Worm (Caenorhabditis elegans) whole organism, L4 larva: ENCODE results near the gene C24F3.2.

Experiments
- D1046.2 ChIP-seq: fragments of 200-800 bp; sonication (Bioruptor generic); IDR thresholded peaks from 2 replicates; pipeline ENCODE4 v1.3.6; 2022; ENCODE audit warnings: missing genetic modification characterization, missing compliant biosample characterization
- F26F4.8 ChIP-seq: fragments of 200-800 bp; sonication (Bioruptor generic); conservative IDR thresholded peaks from 2 replicates; pipeline ENCODE4 v1.3.6; 2022; ENCODE audit warnings: missing genetic modification characterization, missing compliant biosample characterization
- R02D3.7 ChIP-seq: fragments of 150-350 bp; sonication (generic microtip); optimal IDR thresholded peaks from 3 replicates; lab custom pipeline; 2014; ENCODE audit warnings: missing biosample characterization, missing genetic modification characterization
- T26A8.4 ChIP-seq: fragments of 200-800 bp; sonication (Bioruptor generic); IDR thresholded peaks from 2 replicates; pipeline ENCODE4 v1.3.6; 2022; ENCODE audit warnings: missing genetic modification characterization, missing compliant biosample characterization
- Y48G9A.11 ChIP-seq: fragments of 200-800 bp; sonication (Bioruptor generic); IDR thresholded peaks from 2 replicates; pipeline ENCODE4 v1.3.6; 2022; ENCODE audit warnings: missing genetic modification reagents, missing genetic modification characterization, missing compliant biosample characterization
- aha-1 ChIP-seq: fragments of 150-350 bp; peaks from one replicate; lab custom pipeline; 2014; ENCODE audit warnings: missing biosample characterization, missing genetic modification characterization
- aly-2 ChIP-seq: sonication (generic microtip); optimal IDR thresholded peaks from 2 replicates; lab custom pipeline; 2018; ENCODE audit warnings: missing biosample characterization, missing genetic modification characterization
- ceh-28 ChIP-seq: fragments of 150-350 bp; optimal IDR thresholded peaks from 2 replicates; lab custom pipeline; 2014; ENCODE audit warnings: missing biosample characterization, missing genetic modification reagents, missing genetic modification characterization
- cey-2 ChIP-seq: sonication (generic microtip); optimal IDR thresholded peaks from 3 replicates; lab custom pipeline; 2017; ENCODE audit warnings: missing genetic modification characterization, mild to moderate bottlenecking, missing compliant biosample characterization, antibody characterized with exemption, borderline replicate concordance; ENCODE audit not compliant: insufficient read depth
- daf-8 ChIP-seq: fragments of 200-800 bp; sonication (Bioruptor generic); IDR thresholded peaks from 2 replicates; pipeline ENCODE4 v1.3.6; 2022; ENCODE audit warnings: missing genetic modification characterization, missing compliant biosample characterization
- dmd-6 ChIP-seq: fragments of 200-800 bp; sonication (Bioruptor generic); IDR thresholded peaks from 2 replicates; pipeline ENCODE4 v1.3.6; 2022; ENCODE audit warnings: missing genetic modification reagents, missing genetic modification characterization, missing compliant biosample characterization
- dmd-8 ChIP-seq: fragments of 200-800 bp; sonication (Bioruptor generic); IDR thresholded peaks from 2 replicates; pipeline ENCODE4 v1.3.6; 2022; ENCODE audit warnings: missing genetic modification characterization, missing compliant biosample characterization
- dmd-9 ChIP-seq: fragments of 200-800 bp; sonication (Bioruptor generic); IDR thresholded peaks from 2 replicates; pipeline ENCODE4 v1.3.6; 2022; ENCODE audit warnings: missing genetic modification reagents, missing genetic modification characterization, missing compliant biosample characterization
- lim-7 ChIP-seq: fragments of 200-800 bp; sonication (Bioruptor generic); IDR thresholded peaks from 2 replicates; pipeline ENCODE4 v1.3.6; 2022; ENCODE audit warnings: missing genetic modification characterization, missing compliant biosample characterization
- lin-13 ChIP-seq: fragments of 150-350 bp; optimal IDR thresholded peaks from 2 replicates; lab custom pipeline; 2014; ENCODE audit warnings: missing biosample characterization, missing genetic modification reagents, missing genetic modification characterization
- lin-29 ChIP-seq: fragments of 200-800 bp; sonication (Bioruptor generic); IDR thresholded peaks from 2 replicates; pipeline ENCODE4 v1.3.6; 2022; ENCODE audit warnings: missing genetic modification reagents, missing genetic modification characterization, missing compliant biosample characterization
- lin-38 ChIP-seq: fragments of 200-800 bp; sonication (Bioruptor generic); IDR thresholded peaks from 2 replicates; pipeline ENCODE4 v1.3.6; 2022; ENCODE audit warnings: missing genetic modification reagents, missing genetic modification characterization, missing compliant biosample characterization
- lin-39 ChIP-seq: fragments of 150-350 bp; optimal IDR thresholded peaks from 2 replicates; lab custom pipeline; 2014; ENCODE audit warnings: missing biosample characterization, missing genetic modification reagents, missing genetic modification characterization
- mdt-29 ChIP-seq: fragments of 200-800 bp; sonication (Bioruptor generic); IDR thresholded peaks from 2 replicates; pipeline ENCODE4 v1.3.6; 2022; ENCODE audit warnings: missing genetic modification reagents, missing genetic modification characterization, missing compliant biosample characterization
- mxl-2 ChIP-seq: fragments of 200-800 bp; sonication (Bioruptor generic); conservative IDR thresholded peaks from 2 replicates; pipeline ENCODE4 v1.3.6; 2022; ENCODE audit warnings: missing genetic modification reagents, missing genetic modification characterization, missing compliant biosample characterization
- mxl-3 ChIP-seq: fragments of 200-800 bp; sonication (Bioruptor generic); optimal IDR thresholded peaks from 2 replicates; lab custom pipeline; 2018; ENCODE audit warnings: mild to moderate bottlenecking, missing genetic modification characterization, missing compliant biosample characterization
- nhr-11 ChIP-seq: fragments of 150-350 bp; optimal IDR thresholded peaks from 2 replicates; lab custom pipeline; 2014; ENCODE audit warnings: missing biosample characterization, missing genetic modification characterization
- nhr-28 ChIP-seq: fragments of 150-350 bp; optimal IDR thresholded peaks from 2 replicates; lab custom pipeline; 2014; ENCODE audit warnings: missing biosample characterization, missing genetic modification characterization
- nhr-41 ChIP-seq: fragments of 200-800 bp; sonication (Bioruptor generic); IDR thresholded peaks from 2 replicates; pipeline ENCODE4 v1.3.6; 2022; ENCODE audit warnings: missing genetic modification reagents, missing genetic modification characterization, missing compliant biosample characterization
- nhr-42 ChIP-seq: fragments of 200-800 bp; sonication (Bioruptor generic); IDR thresholded peaks from 2 replicates; pipeline ENCODE4 v1.3.6; 2022; ENCODE audit warnings: missing genetic modification characterization, missing compliant biosample characterization
- nhr-48 ChIP-seq: sonication (generic microtip); optimal IDR thresholded peaks from 2 replicates; lab custom pipeline; 2016; ENCODE audit warnings: mild to moderate bottlenecking, missing genetic modification characterization, missing compliant biosample characterization
- nhr-76 ChIP-seq: fragments of 150-350 bp; optimal IDR thresholded peaks from 2 replicates; lab custom pipeline; 2014; ENCODE audit warnings: missing biosample characterization, missing genetic modification characterization
- saeg-2 ChIP-seq: fragments of 200-800 bp; sonication (Bioruptor generic); IDR thresholded peaks from 2 replicates; pipeline ENCODE4 v1.3.6; 2022; ENCODE audit warnings: missing genetic modification reagents, missing genetic modification characterization, missing compliant biosample characterization
- sdz-12 ChIP-seq: fragments of 200-800 bp; sonication (Bioruptor generic); optimal IDR thresholded peaks from 2 replicates; lab custom pipeline; 2018; ENCODE audit warnings: mild to moderate bottlenecking, missing genetic modification characterization, missing compliant biosample characterization
- set-16 ChIP-seq: fragments of 200-800 bp; sonication (Bioruptor generic); IDR thresholded peaks from 2 replicates; pipeline ENCODE4 v1.3.6; 2022; ENCODE audit warnings: missing genetic modification reagents, missing genetic modification characterization, missing compliant biosample characterization
- spr-1 ChIP-seq: sonication (generic microtip); optimal IDR thresholded peaks from 2 replicates; lab custom pipeline; 2016; ENCODE audit warnings: mild to moderate bottlenecking, missing genetic modification characterization, missing compliant biosample characterization
- spr-3 ChIP-seq: fragments of 200-800 bp; sonication (Bioruptor generic); optimal IDR thresholded peaks from 2 replicates; lab custom pipeline; 2018; ENCODE audit warnings: mild to moderate bottlenecking, missing genetic modification characterization, missing compliant biosample characterization
- tra-1 ChIP-seq: fragments of 200-800 bp; sonication (Bioruptor generic); IDR thresholded peaks from 2 replicates; pipeline ENCODE4 v1.3.6; 2022; ENCODE audit warnings: missing genetic modification reagents, missing genetic modification characterization, missing compliant biosample characterization
- unc-62 ChIP-seq, 3 experiments: fragments of 150-350 bp in 1 of 3; sonication (generic microtip); optimal IDR thresholded peaks in 2 of 3; peaks in 1 of 3; 1 replicate in 1 of 3; 2 replicates in 2 of 3; lab custom pipeline; 2014 to 2017; ENCODE audit warnings: missing biosample characterization in 3 of 3, missing genetic modification characterization in 3 of 3, missing genetic modification reagents in 3 of 3, missing genotype in 1 of 3
- vab-7 ChIP-seq: fragments of 200-800 bp; sonication (Bioruptor generic); IDR thresholded peaks from 2 replicates; pipeline ENCODE4 v1.3.6; 2022; ENCODE audit warnings: missing genetic modification reagents, missing genetic modification characterization, missing compliant biosample characterization
- zag-1 ChIP-seq: fragments of 150-350 bp; optimal IDR thresholded peaks from 2 replicates; lab custom pipeline; 2014; ENCODE audit warnings: missing biosample characterization, missing genetic modification characterization
- zip-11 ChIP-seq: fragments of 200-800 bp; sonication (Bioruptor generic); IDR thresholded peaks from 2 replicates; pipeline ENCODE4 v1.3.6; 2022; ENCODE audit warnings: missing genetic modification characterization, missing compliant biosample characterization
- ztf-11 ChIP-seq: fragments of 150-350 bp; optimal IDR thresholded peaks from 2 replicates; lab custom pipeline; 2014; ENCODE audit warnings: missing biosample characterization, missing genetic modification characterization

C24F3.2 gene

ce11 chrIV:10206182-10206581 lies 16.2 kb upstream of the C24F3.2 start, which contains the start of gene K04D7.6:
Gene K04D7.6 (minus strand): TSS chrIV:10206282.
- no peak for TF ChIP-seq sdz-12 (GFP tag; lab: Kevin White, UChicago)
- no peak for TF ChIP-seq set-16 (GFP tag; lab: Robert Waterston, UW)
- no peak for TF ChIP-seq D1046.2 (GFP tag; lab: Robert Waterston, UW)
- TF ChIP-seq nhr-11 (tag; lab: Kevin White, UChicago) = no peak
- TF ChIP-seq zip-11 = no peak
- no peak for TF ChIP-seq lim-7 (GFP tag; lab: Robert Waterston, UW)
- no peak for TF ChIP-seq mdt-29 (GFP tag; lab: Robert Waterston, UW)
- TF ChIP-seq nhr-42 (GFP tag; lab: Robert Waterston, UW) = no peak
- no peak for TF ChIP-seq F26F4.8 (GFP tag; lab: Robert Waterston, UW)
- no peak for TF ChIP-seq nhr-28
- TF ChIP-seq ceh-28 (tag; lab: Kevin White, UChicago) = no peak
- TF ChIP-seq lin-38 (GFP tag; lab: Robert Waterston, UW) = no peak
- no peak for TF ChIP-seq nhr-76 (tag; lab: Kevin White, UChicago)
- no peak for TF ChIP-seq nhr-41
- TF ChIP-seq lin-13 (GFP tag; lab: Kevin White, UChicago) = no peak
- no peak for TF ChIP-seq zag-1 (tag; lab: Kevin White, UChicago)
- no peak for TF ChIP-seq lin-39 (tag; lab: Kevin White, UChicago)

- TF ChIP-seq vab-7 (GFP tag; lab: Robert Waterston, UW) (no peak), daf-8 (no peak), aha-1 (no peak), ztf-11 (no peak), spr-3 (GFP tag; lab: Kevin White, UChicago) (no peak), Y48G9A.11 (no peak), nhr-28 (no peak), saeg-2 (GFP tag; lab: Robert Waterston, UW) (no peak), tra-1 (GFP tag; lab: Robert Waterston, UW) (no peak), R02D3.7 (tag; lab: Kevin White, UChicago) (no peak), nhr-48 (no peak), T26A8.4 (no peak)
- TF ChIP-seq, all 104 proteins: peak for 0
Observed at ce11 chrIV:10214811-10215210, 7.5 kb upstream of the C24F3.2 start, which contains the start of gene abt-1. Gene abt-1 (minus strand): TSS chrIV:10214911.

ce11 chrIV:10215393-10215792 lies 6.9 kb upstream of the C24F3.2 start:
- TF ChIP-seq aly-2 (no peak), unc-62 (GFP tag; optimal IDR thresholded peaks at IDR 0.05 in 1 of 2; lab: Kevin White, UChicago) (peak in 1 of 2 experiments; percentile 95), unc-62 (tag; optimal IDR thresholded peaks at IDR 0.05; lab: Kevin White, UChicago) (no peak)

ce11 chrIV:10216078-10216477 lies 6.3 kb upstream of the C24F3.2 start, which contains the start of gene col-124:
Gene col-124 (plus strand): TSS chrIV:10216451.
- TF ChIP-seq dmd-6 (GFP tag; lab: Robert Waterston, UW) (peak; percentile 56), nhr-48 (peak; percentile 71), cey-2 (tag; lab: Kevin White, UChicago) (peak; percentile 16), unc-62 (GFP tag; optimal IDR thresholded peaks at IDR 0.05 in 1 of 2; lab: Kevin White, UChicago) (no peak), unc-62 (tag; optimal IDR thresholded peaks at IDR 0.05; lab: Kevin White, UChicago) (no peak), mxl-3 (no peak), lin-29 (GFP tag; lab: Robert Waterston, UW) (no peak), mxl-2 (GFP tag; lab: Robert Waterston, UW) (0 out of 2 replicates have a peak, but pooled peaks have one; percentile 9), spr-1 (tag; lab: Kevin White, UChicago) (no peak), dmd-9 (no peak), dmd-8 (GFP tag; lab: Robert Waterston, UW) (no peak)
